Fruit fly (Drosophila melanogaster) whole organism, embryonic: ENCODE measurements around the gene Pde11.

ENCODE experiments used
- Ada2b ChIP-seq: fragments of 200-800 bp; sonication (Bioruptor generic); IDR thresholded peaks from 2 replicates; pipeline ENCODE4 v1.3.6; 2022; ENCODE audit warnings: missing biosample characterization, missing genetic modification characterization
- Atf3 ChIP-seq: fragments of 200-800 bp; sonication (Bioruptor generic); optimal IDR thresholded peaks from 3 replicates; lab custom pipeline; 2016; ENCODE audit warnings: missing biosample characterization, missing genetic modification characterization
- BtbVII ChIP-seq: fragments of 200-800 bp; sonication (Bioruptor generic); optimal IDR thresholded peaks from 3 replicates; lab custom pipeline; 2017; ENCODE audit warnings: missing biosample characterization, mild to moderate bottlenecking, missing genetic modification characterization
- CG11398 ChIP-seq: fragments of 200-800 bp; sonication (Bioruptor generic); optimal IDR thresholded peaks from 2 replicates; lab custom pipeline; 2016; ENCODE audit warnings: missing biosample characterization, missing genetic modification characterization
- CG11456 ChIP-seq: fragments of 200-800 bp; sonication (Bioruptor generic); IDR thresholded peaks from 3 replicates; pipeline ENCODE4 v1.3.6; 2022; ENCODE audit warnings: missing biosample characterization, missing genetic modification characterization
- CG11560 ChIP-seq: fragments of 200-800 bp; sonication (Bioruptor generic); IDR thresholded peaks from 3 replicates; pipeline ENCODE4 v1.3.6; 2022; ENCODE audit warnings: missing biosample characterization, missing genetic modification characterization
- CG11695 ChIP-seq: fragments of 200-800 bp; sonication (Bioruptor generic); IDR thresholded peaks from 3 replicates; pipeline ENCODE4 v1.3.6; 2022; ENCODE audit warnings: missing biosample characterization, missing genetic modification characterization
- CG12744 ChIP-seq: fragments of 200-800 bp; sonication (Bioruptor generic); optimal IDR thresholded peaks from 2 replicates; lab custom pipeline; 2016; ENCODE audit warnings: missing biosample characterization, missing genetic modification characterization
- CG13287 ChIP-seq: fragments of 200-800 bp; sonication (Bioruptor generic); IDR thresholded peaks from 2 replicates; pipeline ENCODE4 v1.3.6; 2022; ENCODE audit warnings: missing biosample characterization, missing genetic modification characterization; ENCODE audit not compliant: partially characterized antibody
- CG14860 ChIP-seq: fragments of 200-800 bp; sonication (Bioruptor generic); IDR thresholded peaks from 3 replicates; pipeline ENCODE4 v1.3.6; 2022; ENCODE audit warnings: missing biosample characterization, missing genetic modification characterization; ENCODE audit not compliant: partially characterized antibody
- CG15011 ChIP-seq: fragments of 200-800 bp; sonication (Bioruptor generic); optimal IDR thresholded peaks from 3 replicates; lab custom pipeline; 2018; ENCODE audit warnings: missing biosample characterization, mild to moderate bottlenecking, missing genetic modification characterization
- CG15479 ChIP-seq: fragments of 200-800 bp; sonication (Bioruptor generic); optimal IDR thresholded peaks from 3 replicates; lab custom pipeline; 2019; ENCODE audit warnings: missing biosample characterization, mild to moderate bottlenecking, missing genetic modification characterization, moderate library complexity
- CG17912 ChIP-seq: fragments of 200-800 bp; sonication (Bioruptor generic); optimal IDR thresholded peaks from 2 replicates; lab custom pipeline; 2018; ENCODE audit warnings: missing biosample characterization, mild to moderate bottlenecking, missing genetic modification characterization
- CG1792 ChIP-seq: fragments of 200-800 bp; sonication (Bioruptor generic); optimal IDR thresholded peaks from 2 replicates; lab custom pipeline; 2016; ENCODE audit warnings: missing biosample characterization, missing genetic modification characterization
- CG18476 ChIP-seq: fragments of 200-800 bp; sonication (Bioruptor generic); optimal IDR thresholded peaks from 2 replicates; lab custom pipeline; 2016; ENCODE audit warnings: missing biosample characterization, mild to moderate bottlenecking, missing genetic modification characterization
- CG2120 ChIP-seq: fragments of 200-800 bp; sonication (Bioruptor generic); optimal IDR thresholded peaks from 3 replicates; lab custom pipeline; 2016; ENCODE audit warnings: missing biosample characterization, missing genetic modification characterization
- CG3281 ChIP-seq: fragments of 200-800 bp; sonication (Bioruptor generic); optimal IDR thresholded peaks from 3 replicates; lab custom pipeline; 2017; ENCODE audit warnings: missing biosample characterization, mild to moderate bottlenecking, missing genetic modification characterization
- CG33557 ChIP-seq: fragments of 200-800 bp; sonication (Bioruptor generic); optimal IDR thresholded peaks from 2 replicates; lab custom pipeline; 2019; ENCODE audit warnings: missing biosample characterization, mild to moderate bottlenecking, missing genetic modification characterization, moderate library complexity
- CG6175 ChIP-seq: fragments of 200-800 bp; sonication (Bioruptor generic); IDR thresholded peaks from 3 replicates; pipeline ENCODE4 v1.3.6; 2022; ENCODE audit warnings: missing biosample characterization, missing genetic modification characterization
- CG6791 ChIP-seq: fragments of 200-800 bp; sonication (Bioruptor generic); IDR thresholded peaks from 3 replicates; pipeline ENCODE4 v1.3.6; 2022; ENCODE audit warnings: missing biosample characterization, missing genetic modification characterization; ENCODE audit not compliant: partially characterized antibody
- CG8089 ChIP-seq: fragments of 200-800 bp; sonication (Bioruptor generic); optimal IDR thresholded peaks from 3 replicates; lab custom pipeline; 2016; ENCODE audit warnings: missing biosample characterization, missing genetic modification characterization
- CG8478 ChIP-seq: fragments of >200 bp; optimal IDR thresholded peaks from 2 replicates; lab custom pipeline; 2018
- CG8765 ChIP-seq: fragments of 200-800 bp; sonication (Bioruptor generic); IDR thresholded peaks from 2 replicates; pipeline ENCODE4 v1.3.6; 2022; ENCODE audit warnings: missing biosample characterization, missing genetic modification characterization
- CG9437 ChIP-seq: fragments of 200-800 bp; sonication (Bioruptor generic); optimal IDR thresholded peaks from 2 replicates; lab custom pipeline; 2018; ENCODE audit warnings: missing biosample characterization, mild to moderate bottlenecking, missing genetic modification characterization
- CG9932 ChIP-seq: fragments of 200-800 bp; sonication (Bioruptor generic); IDR thresholded peaks from 2 replicates; pipeline ENCODE4 v1.3.6; 2022; ENCODE audit warnings: missing biosample characterization, missing genetic modification characterization
- CrebB ChIP-seq: fragments of 200-800 bp; sonication (Bioruptor generic); optimal IDR thresholded peaks from 3 replicates; lab custom pipeline; 2018; ENCODE audit warnings: missing biosample characterization, mild to moderate bottlenecking, missing genetic modification characterization
- Gsc ChIP-seq: fragments of 200-800 bp; sonication (Bioruptor generic); IDR thresholded peaks from 2 replicates; pipeline ENCODE4 v1.3.6; 2022; ENCODE audit warnings: missing biosample characterization, missing genetic modification characterization
- HLHmδ ChIP-seq: fragments of 200-800 bp; sonication (Bioruptor generic); optimal IDR thresholded peaks from 2 replicates; lab custom pipeline; 2018; ENCODE audit warnings: missing biosample characterization, mild to moderate bottlenecking, missing genetic modification characterization, moderate library complexity
- Oaz ChIP-seq: fragments of 200-800 bp; sonication (Bioruptor generic); IDR thresholded peaks from 2 replicates; pipeline ENCODE4 v1.3.6; 2022; ENCODE audit warnings: missing biosample characterization, missing genetic modification characterization
- Oli ChIP-seq: fragments of 200-800 bp; sonication (Bioruptor generic); optimal IDR thresholded peaks from 2 replicates; lab custom pipeline; 2018; ENCODE audit warnings: missing biosample characterization, mild to moderate bottlenecking, missing genetic modification characterization, moderate library complexity
- Sox102F ChIP-seq: fragments of 200-800 bp; sonication (Bioruptor generic); optimal IDR thresholded peaks from 2 replicates; lab custom pipeline; 2018; ENCODE audit warnings: missing biosample characterization, mild to moderate bottlenecking, missing genetic modification characterization, moderate library complexity
- ap ChIP-seq: fragments of 200-800 bp; sonication (Bioruptor generic); IDR thresholded peaks from 2 replicates; pipeline ENCODE4 v1.3.6; 2022; ENCODE audit warnings: missing biosample characterization, missing genetic modification characterization
- ash1 ChIP-seq: fragments of 200-800 bp; sonication (Bioruptor generic); optimal IDR thresholded peaks from 2 replicates; lab custom pipeline; 2018; ENCODE audit warnings: missing biosample characterization, mild to moderate bottlenecking, missing genetic modification characterization
- corto ChIP-seq: fragments of 200-800 bp; sonication (Bioruptor generic); optimal IDR thresholded peaks from 2 replicates; lab custom pipeline; 2016; ENCODE audit warnings: missing biosample characterization, mild to moderate bottlenecking, missing genetic modification characterization, moderate library complexity
- crc ChIP-seq: fragments of 200-800 bp; sonication (Bioruptor generic); optimal IDR thresholded peaks from 2 replicates; lab custom pipeline; 2016; ENCODE audit warnings: missing biosample characterization, missing genetic modification characterization
- dimm ChIP-seq: fragments of 200-800 bp; sonication (Bioruptor generic); IDR thresholded peaks from 2 replicates; pipeline ENCODE4 v1.3.6; 2022; ENCODE audit warnings: missing biosample characterization, missing genetic modification characterization
- fd102C ChIP-seq: fragments of 200-800 bp; sonication (Bioruptor generic); optimal IDR thresholded peaks from 2 replicates; lab custom pipeline; 2018; ENCODE audit warnings: missing biosample characterization, mild to moderate bottlenecking, missing genetic modification characterization, moderate library complexity
- gem ChIP-seq: fragments of 200-800 bp; sonication (Bioruptor generic); optimal IDR thresholded peaks from 2 replicates; lab custom pipeline; 2019; ENCODE audit warnings: missing biosample characterization, mild to moderate bottlenecking, missing genetic modification characterization, moderate library complexity
- gro ChIP-seq: fragments of 200-800 bp; sonication (Bioruptor generic); optimal IDR thresholded peaks from 2 replicates; lab custom pipeline; 2016; ENCODE audit warnings: missing biosample characterization, missing genetic modification characterization
- gsb ChIP-seq: fragments of 200-800 bp; sonication (Bioruptor generic); IDR thresholded peaks from 2 replicates; pipeline ENCODE4 v1.3.6; 2022; ENCODE audit warnings: missing biosample characterization, missing genetic modification characterization
- ham ChIP-seq: fragments of 200-800 bp; sonication (Bioruptor generic); IDR thresholded peaks from 2 replicates; pipeline ENCODE4 v1.3.6; 2022; ENCODE audit warnings: missing biosample characterization, missing genetic modification characterization
- jigr1 ChIP-seq: fragments of 200-800 bp; sonication (Bioruptor generic); IDR thresholded peaks from 3 replicates; pipeline ENCODE4 v1.3.6; 2022; ENCODE audit warnings: missing biosample characterization, missing genetic modification characterization
- lab ChIP-seq: fragments of 200-800 bp; sonication (Bioruptor generic); optimal IDR thresholded peaks from 3 replicates; lab custom pipeline; 2017; ENCODE audit warnings: missing biosample characterization, missing genetic modification characterization, mild to moderate bottlenecking, moderate library complexity, missing genetic modification reagents
- oc ChIP-seq: fragments of 200-800 bp; sonication (Bioruptor generic); optimal IDR thresholded peaks from 2 replicates; lab custom pipeline; 2018; ENCODE audit warnings: missing biosample characterization, mild to moderate bottlenecking, missing genetic modification characterization, moderate library complexity
- pan ChIP-seq, 4 experiments: fragments of >200 bp in 3 of 4; fragments of 200-800 bp in 1 of 4; sonication (Bioruptor generic) in 1 of 4; optimal IDR thresholded peaks in 3 of 4; IDR thresholded peaks in 1 of 4; 2 replicates each; pipeline versions ENCODE4 v1.3.6 to Lab custom; 2017 to 2022; ENCODE audit warnings: missing biosample characterization in 2 of 4, missing genetic modification characterization in 2 of 4, mixed read lengths in 1 of 4
- peb ChIP-seq: fragments of 200-800 bp; sonication (Bioruptor generic); IDR thresholded peaks from 2 replicates; pipeline ENCODE4 v1.3.6; 2022; ENCODE audit warnings: missing biosample characterization, missing genetic modification characterization
- sd ChIP-seq: fragments of 200-800 bp; sonication (Bioruptor generic); optimal IDR thresholded peaks from 3 replicates; lab custom pipeline; 2018; ENCODE audit warnings: missing biosample characterization, mild to moderate bottlenecking, missing genetic modification characterization, moderate library complexity
- trh ChIP-seq: fragments of 200-800 bp; sonication (Bioruptor generic); optimal IDR thresholded peaks from 2 replicates; lab custom pipeline; 2016; ENCODE audit warnings: missing biosample characterization, missing genetic modification characterization
- usp ChIP-seq: fragments of >200 bp; optimal IDR thresholded peaks from 2 replicates; lab custom pipeline; 2017; ENCODE audit warnings: missing biosample characterization, missing genetic modification characterization
- zf30C ChIP-seq: fragments of 200-800 bp; sonication (Bioruptor generic); optimal IDR thresholded peaks from 3 replicates; lab custom pipeline; 2018; ENCODE audit warnings: missing biosample characterization, mild to moderate bottlenecking, missing genetic modification characterization
- zfh1 ChIP-seq: fragments of 200-800 bp; sonication (Bioruptor generic); IDR thresholded peaks from 3 replicates; pipeline ENCODE4 v1.3.6; 2022; ENCODE audit warnings: missing biosample characterization, missing genetic modification characterization

Gene Pde11

DNA sequence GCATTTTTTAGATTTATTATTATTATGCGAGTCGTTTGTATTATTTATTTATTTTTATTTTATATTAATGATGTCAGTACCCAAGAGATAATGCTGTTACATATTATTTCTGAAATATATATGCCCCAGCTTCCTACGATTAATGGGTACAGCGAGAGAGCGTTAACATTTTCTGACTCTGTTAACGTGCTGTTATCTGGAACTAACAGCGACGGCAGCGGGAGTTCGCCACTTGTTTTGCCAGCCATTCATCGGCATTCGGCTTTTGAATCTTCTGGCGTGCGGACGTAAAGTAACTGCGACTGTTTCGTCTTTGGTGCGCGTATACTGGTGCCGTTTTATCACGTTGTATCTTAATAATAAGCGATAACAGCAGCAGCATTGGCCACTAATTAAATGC lies 26.9 kb upstream of the Pde11 start, which contains the start of gene MESR3 (continued):
- no peak for TF ChIP-seq CG11398
- TF ChIP-seq CG8478 (lab: Kevin White, UChicago) = no peak
- 0 out of 3 replicates have a peak, but pooled peaks have one; percentile 9 for TF ChIP-seq CG6175 (GFP tag; lab: Robert Waterston, UW)
- TF ChIP-seq corto = no peak
- no peak for TF ChIP-seq CG11560 (tag; lab: Robert Waterston, UW)
- TF ChIP-seq usp (GFP tag; lab: Kevin White, UChicago) = no peak
- TF ChIP-seq dimm (GFP tag; lab: Robert Waterston, UW) = no peak
- TF ChIP-seq pan (optimal IDR thresholded peaks at IDR 0.05; lab: Kevin White, UChicago) = peak in 1 of 2 experiments; percentile 50
- peak in 1 of 2 experiments; percentile 83 for TF ChIP-seq pan (GFP tag; optimal IDR thresholded peaks at IDR 0.05 in 1 of 2, IDR thresholded peaks at IDR 0.05 in 1 of 2)
- TF ChIP-seq CG15011 = peak; percentile 10
- TF ChIP-seq Gsc (GFP tag; lab: Robert Waterston, UW) = no peak
- TF ChIP-seq gsb = no peak
- TF ChIP-seq CG15479 = no peak
- TF ChIP-seq Oli (tag; lab: Kevin White, UChicago) = peak; percentile 37
- TF ChIP-seq Sox102F (GFP tag; lab: Kevin White, UChicago) = peak; percentile 16
- TF ChIP-seq CrebB (tag; lab: Kevin White, UChicago) = no peak
- TF ChIP-seq zf30C (GFP tag; lab: Kevin White, UChicago) = no peak
- TF ChIP-seq HLHmδ = peak; percentile 76
- TF ChIP-seq CG8765 (GFP tag; lab: Robert Waterston, UW) = 0 out of 2 replicates have a peak, but pooled peaks have one; percentile 15
- TF ChIP-seq CG18476 (GFP tag; lab: Kevin White, UChicago) = no peak
- no peak for TF ChIP-seq sd (tag; lab: Kevin White, UChicago)
- peak; percentile 17 for TF ChIP-seq CG33557 (GFP tag; lab: Kevin White, UChicago)
- TF ChIP-seq ash1 (GFP tag; lab: Kevin White, UChicago) = peak; percentile 72
- TF ChIP-seq CG3281 (GFP tag; lab: Kevin White, UChicago) = peak; percentile 71
- peak; percentile 37 for TF ChIP-seq trh (GFP tag; lab: Kevin White, UChicago)
- 0 out of 2 replicates have a peak, but pooled peaks have one; percentile 4 for TF ChIP-seq Oaz (GFP tag; lab: Robert Waterston, UW)
- TF ChIP-seq CG12744 (GFP tag; lab: Kevin White, UChicago) = no peak
- TF ChIP-seq jigr1 (GFP tag; lab: Robert Waterston, UW) = no peak
- TF ChIP-seq fd102C (GFP tag; lab: Kevin White, UChicago) = no peak
- no peak for TF ChIP-seq peb (GFP tag; lab: Robert Waterston, UW)
- TF ChIP-seq gro = peak; percentile 61
- TF ChIP-seq CG6791 = no peak
- TF ChIP-seq CG9437 = peak; percentile 3
- TF ChIP-seq lab = peak; percentile 89
- peak; percentile 47 for TF ChIP-seq Ada2b (GFP tag; lab: Robert Waterston, UW)
- no peak for TF ChIP-seq CG11456 (GFP tag; lab: Robert Waterston, UW)
- no peak for TF ChIP-seq ham (GFP tag; lab: Robert Waterston, UW)
- peak; percentile 40 for TF ChIP-seq CG2120 (GFP tag; lab: Kevin White, UChicago)
- no peak for TF ChIP-seq crc
- peak; percentile 12 for TF ChIP-seq CG1792 (GFP tag; lab: Kevin White, UChicago)
- peak; percentile 66 for TF ChIP-seq BtbVII (GFP tag; lab: Kevin White, UChicago)
- TF ChIP-seq Atf3 = no peak
- no peak for TF ChIP-seq CG17912 (GFP tag; lab: Kevin White, UChicago)
- no peak for TF ChIP-seq CG14860 (GFP tag; lab: Robert Waterston, UW)
- TF ChIP-seq oc (tag; lab: Kevin White, UChicago) = peak; percentile 79
- TF ChIP-seq gem = no peak
- no peak for TF ChIP-seq CG8089 (GFP tag; lab: Kevin White, UChicago)
- TF ChIP-seq CG11695 = peak; percentile 74
- TF ChIP-seq ap (GFP tag; lab: Robert Waterston, UW) = 0 out of 2 replicates have a peak, but pooled peaks have one; percentile 22
- peak; percentile 50; the same call in 1 of the 2 replicates for TF ChIP-seq CG13287
- TF ChIP-seq zfh1 (GFP tag; lab: Robert Waterston, UW) = peak; percentile 19; the same call in 1 of the 3 replicates
- peak; percentile 53 for TF ChIP-seq CG9932 (GFP tag; lab: Robert Waterston, UW)
